Fruit fly (Drosophila melanogaster): ENCODE results near the gene arx.

The arx gene

dm6 chr3L:18901411-18901810 is at the start of gene arx, which contains the start of gene CG6843:
Gene arx, minus strand, starts transcription at chr3L:18901554.
Gene CG6843, plus strand, starts transcription at chr3L:18901594.
- no peak for TF ChIP-seq noc (tag; optimal IDR thresholded peaks at IDR 0.05)

- TF ChIP-seq noc (tag; optimal IDR thresholded peaks at IDR 0.05), result no peak
Measured at dm6 chr3L:18950359-18950758, 49.0 kb upstream of the arx start, which contains the start of gene CG6836. Gene CG6836, plus strand, starts transcription at chr3L:18950629.

dm6 chr3L:18949137-18949536 is 47.8 kb upstream of the arx start:
- no peak for TF ChIP-seq noc (tag; optimal IDR thresholded peaks at IDR 0.05)

DNA sequence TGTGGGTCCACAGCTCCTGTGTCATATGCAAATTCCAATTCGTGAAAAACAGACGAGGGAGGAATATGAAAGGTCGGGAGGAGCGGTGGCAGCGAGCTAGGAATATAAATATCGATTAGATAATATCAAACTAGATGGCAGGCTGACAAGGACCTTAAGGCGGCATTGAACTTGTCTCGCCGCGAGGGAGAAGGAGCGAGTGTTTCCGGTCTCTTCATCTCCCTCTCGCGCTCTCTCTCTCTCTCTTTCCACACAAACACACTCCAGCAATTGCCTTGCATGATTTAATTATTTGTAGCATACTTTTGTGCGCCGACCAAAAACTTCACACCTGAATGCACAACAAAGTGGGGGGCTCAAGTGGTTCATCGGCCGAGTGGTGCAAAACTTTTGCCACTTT is 45.6 kb upstream of the arx start:
- TF ChIP-seq noc (tag; optimal IDR thresholded peaks at IDR 0.05), result no peak

- no peak for TF ChIP-seq noc (tag; optimal IDR thresholded peaks at IDR 0.05)
Measured at dm6 chr3L:18945938-18946337, 44.6 kb upstream of the arx start, which contains the start of gene CG32204. Gene CG32204, minus strand, starts transcription at chr3L:18946038.

DNA sequence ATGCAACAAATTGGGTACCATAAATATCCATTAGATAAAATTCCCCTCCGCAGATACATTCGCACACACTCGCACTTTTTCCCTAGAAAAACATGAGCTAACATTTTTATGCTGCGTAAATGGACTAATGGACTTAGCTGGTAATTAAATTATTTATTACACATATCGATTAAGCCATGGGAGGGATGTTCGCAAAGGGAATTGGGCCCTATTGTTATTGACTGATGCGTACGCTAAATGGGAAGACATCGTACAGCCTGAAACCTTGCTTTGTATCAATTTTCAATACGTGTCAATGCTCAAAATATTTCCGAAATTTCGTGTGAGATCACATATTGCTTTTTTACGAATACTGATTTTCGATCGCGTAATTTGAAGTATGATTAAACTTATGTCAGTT is 23.4 kb upstream of the arx start, which contains the start of gene CG43049:
TSS of gene CG43049 (plus strand) at position 301 of the 400 bp plus-strand sequence.
- no peak for TF ChIP-seq noc (tag; optimal IDR thresholded peaks at IDR 0.05)

DNA sequence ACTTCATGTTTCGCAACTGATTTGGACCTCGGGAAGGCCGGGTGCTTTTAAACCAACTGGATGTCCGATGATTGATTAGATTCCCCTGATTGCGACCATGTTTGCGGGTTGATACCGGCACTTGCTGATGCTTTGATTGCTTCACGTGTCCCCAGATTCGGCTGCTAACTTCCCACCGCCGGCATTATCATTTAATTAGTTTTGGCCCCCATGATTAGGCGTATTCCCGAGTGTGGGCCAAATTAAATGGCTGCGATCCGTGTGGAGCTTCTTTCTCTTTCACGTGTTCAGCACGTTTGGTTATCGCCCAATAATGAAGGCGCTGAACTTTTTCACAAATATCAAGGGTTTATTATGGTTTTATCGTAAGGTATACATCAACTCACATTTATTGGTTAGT is 20.7 kb upstream of the arx start, which contains the start of gene CG3819:
TSS of gene CG3819 (minus strand) at position 23 of the 400 bp plus-strand sequence.
- no peak for TF ChIP-seq noc (tag; optimal IDR thresholded peaks at IDR 0.05)

dm6 chr3L:18920219-18920618 is 18.9 kb upstream of the arx start, which contains the start of gene CG18223:
Gene CG18223, minus strand, starts transcription at chr3L:18920319.
- no peak for TF ChIP-seq noc (tag; optimal IDR thresholded peaks at IDR 0.05)

dm6 chr3L:18917281-18917680 is 15.9 kb upstream of the arx start, which contains the start of gene CG6839:
Gene CG6839, plus strand, starts transcription at chr3L:18917581.
- TF ChIP-seq noc (tag; optimal IDR thresholded peaks at IDR 0.05), result no peak

DNA sequence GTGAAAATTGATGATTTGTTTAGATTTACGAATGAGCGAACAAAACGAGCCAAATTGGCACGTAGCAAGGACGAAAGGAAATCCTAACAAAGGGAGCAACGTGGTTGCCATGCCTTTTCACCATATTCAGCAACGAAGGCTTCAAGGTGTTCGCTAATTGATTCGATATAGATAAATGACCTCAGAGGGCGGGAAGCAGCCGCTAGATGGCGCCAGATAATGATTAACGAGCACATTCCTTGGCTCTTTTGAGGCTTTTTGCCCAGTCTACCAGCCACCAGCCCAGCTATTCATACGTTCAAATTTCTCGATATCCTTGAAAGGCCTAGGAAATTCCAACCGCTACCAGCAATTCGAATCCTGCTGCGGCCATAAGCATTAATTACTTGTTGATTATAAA is 15.1 kb upstream of the arx start:
- no peak for TF ChIP-seq noc (tag; optimal IDR thresholded peaks at IDR 0.05)

DNA sequence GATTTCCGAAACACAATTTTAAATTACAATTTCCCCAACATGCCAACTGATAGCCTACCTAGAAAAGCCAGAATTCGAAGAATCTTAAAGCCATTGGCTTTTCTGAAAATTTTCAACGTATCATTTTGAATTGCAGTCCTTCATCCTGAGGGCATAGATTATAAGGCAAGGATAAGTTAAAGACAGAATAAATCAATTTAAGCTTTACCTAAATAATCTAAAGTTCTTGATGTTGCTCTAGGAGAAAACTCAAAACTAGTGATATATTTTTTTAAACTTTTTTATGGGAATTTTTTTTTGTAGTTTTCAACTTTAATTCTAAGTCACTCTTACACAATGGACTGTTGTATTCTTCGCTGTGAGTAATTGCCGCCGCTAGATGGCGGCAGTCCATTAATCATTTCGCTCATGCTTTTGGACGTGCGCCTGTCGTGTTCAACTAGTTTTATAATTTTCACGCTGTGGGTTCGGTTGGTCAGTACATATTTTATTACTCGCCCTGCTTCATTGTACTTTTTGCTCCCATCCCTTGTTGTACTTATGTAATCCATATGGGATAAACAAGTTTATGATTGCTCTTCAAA is 12.8 kb upstream of the arx start, which contains the start of gene COX6AL2:
TSS of gene COX6AL2 (minus strand) at position 51 of the 584 bp plus-strand sequence.
- TF ChIP-seq noc (tag; optimal IDR thresholded peaks at IDR 0.05), result no peak

dm6 chr3L:18911082-18911481 is 9.7 kb upstream of the arx start, which contains the start of gene Ir75d:
Gene Ir75d, minus strand, starts transcription at chr3L:18911182.
- no peak for TF ChIP-seq noc (tag; optimal IDR thresholded peaks at IDR 0.05)

DNA sequence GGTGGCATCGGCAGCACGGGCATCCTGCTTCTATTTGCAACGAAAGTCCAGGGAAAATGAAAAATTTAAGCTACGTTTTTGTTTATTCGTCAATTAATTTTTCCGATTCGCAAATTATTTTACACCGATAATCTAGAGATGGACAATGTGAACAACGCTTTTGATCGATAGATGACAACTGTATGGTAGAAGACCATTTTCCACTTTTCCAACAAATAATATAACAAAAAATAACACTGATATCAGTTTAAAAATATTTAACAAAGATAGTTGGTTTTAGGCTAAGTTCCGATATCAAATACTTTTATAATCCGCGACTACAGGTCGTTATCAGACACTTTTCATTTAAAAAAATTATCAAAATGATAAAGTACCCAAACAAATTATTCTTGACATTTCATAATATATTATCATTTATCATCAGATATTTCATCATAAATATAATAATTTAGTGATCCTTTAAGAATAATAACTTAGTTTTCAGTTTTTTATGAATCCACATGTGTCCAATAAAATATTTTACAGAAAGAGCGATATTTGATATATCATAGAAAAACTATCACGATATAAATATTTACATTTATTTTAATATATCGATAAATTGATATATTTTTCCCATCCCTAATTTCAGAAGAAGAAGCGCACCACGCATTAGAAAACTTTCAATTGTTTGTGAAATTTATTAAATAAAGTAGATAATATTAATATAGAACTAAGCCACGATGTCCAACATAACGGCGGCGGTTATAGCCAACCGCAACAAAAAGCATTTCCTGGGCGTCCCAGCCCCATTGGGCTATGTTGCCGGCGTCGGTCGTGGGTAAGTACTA is 3.6 kb upstream of the arx start, which contains the start of the genes CSN1b and Prp6:
TSS of gene CSN1b (minus strand) at position 159 of the 830 bp plus-strand sequence.
TSS of gene Prp6 (plus strand) at position 601 of the 830 bp plus-strand sequence.
- TF ChIP-seq noc (tag; optimal IDR thresholded peaks at IDR 0.05), result no peak

dm6 chr3L:18898770-18899278 is 2.5 kb downstream of the arx start, which contains the start of gene RpL26:
Gene RpL26, plus strand, starts transcription at chr3L:18898875.
- TF ChIP-seq noc (tag; optimal IDR thresholded peaks at IDR 0.05), result peak; percentile 68

DNA sequence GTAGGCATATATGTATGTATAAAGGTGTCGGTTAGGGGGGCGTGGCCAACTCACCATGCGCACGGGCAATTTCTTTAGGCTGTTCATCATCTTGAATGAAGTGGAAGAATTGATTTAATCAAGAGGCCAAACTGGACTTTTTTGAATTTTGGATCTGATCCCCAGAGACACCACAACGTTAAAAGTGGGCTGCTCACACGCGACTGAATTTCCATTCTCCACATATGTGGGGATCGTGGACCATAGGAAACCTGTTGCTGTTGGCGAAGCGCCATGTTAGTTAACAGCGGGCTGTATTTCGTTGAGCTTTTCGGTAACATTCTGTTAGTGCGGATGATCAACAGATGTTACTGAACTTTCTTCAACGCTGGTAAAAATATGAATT is 3.3 kb downstream of the arx start, which contains the start of gene CG3902:
TSS of gene CG3902 (minus strand) at position 208 of the 385 bp plus-strand sequence.
- peak; percentile 51 for TF ChIP-seq noc (tag; optimal IDR thresholded peaks at IDR 0.05)
